Fruit fly (Drosophila melanogaster): ENCODE data around the gene Septin4.
A peak's percentile ranks its signal among the peaks of the same experiment; 100 is the strongest.

Septin4 gene

DNA sequence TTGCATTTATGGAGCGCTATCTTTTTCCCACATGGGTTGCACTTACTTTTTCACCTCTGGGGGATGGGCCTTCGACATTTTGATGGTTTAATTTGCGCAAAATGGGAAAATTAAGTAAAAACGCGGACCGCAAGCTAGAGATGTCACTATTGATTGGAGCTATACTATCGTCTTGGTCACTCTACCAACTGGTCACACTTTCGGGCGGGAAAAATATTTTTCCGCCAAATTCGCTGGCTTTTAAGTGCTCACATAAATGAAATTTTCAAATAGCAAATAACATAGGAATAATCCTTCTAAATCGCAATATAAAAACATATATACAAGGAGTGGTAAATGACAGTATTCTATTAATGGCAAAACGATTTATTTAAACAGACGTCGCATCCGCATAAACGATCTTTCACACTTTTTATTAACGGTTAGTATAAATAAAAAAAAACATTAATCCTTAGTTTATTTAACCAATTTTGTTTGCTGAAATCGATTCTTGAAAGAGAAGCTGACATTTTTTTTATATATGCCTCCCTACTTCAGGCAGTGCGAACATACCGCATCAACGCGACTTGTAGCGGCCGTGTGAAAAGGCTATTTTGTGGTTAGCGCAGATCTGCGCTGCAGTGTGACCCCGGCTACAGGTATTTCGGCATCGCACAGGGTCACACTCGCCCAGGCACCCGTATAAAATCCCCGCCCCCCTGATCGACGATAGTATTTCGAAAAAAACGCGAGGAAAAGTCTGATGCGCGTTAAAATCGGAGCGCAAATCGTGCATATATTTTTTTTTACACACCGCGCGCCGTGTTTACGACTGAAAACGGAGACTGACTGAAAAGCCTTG is 54.5 kb downstream of the Septin4 start, which contains the start of the genes SNRPG and mthl1 (continued):
- TF ChIP-seq E2f1 (GFP tag; IDR thresholded peaks at IDR 0.05): peak; percentile 94
- peak; percentile 96 for TF ChIP-seq Rfx (GFP tag; IDR thresholded peaks at IDR 0.05)
- TF ChIP-seq CG31388 (GFP tag; optimal IDR thresholded peaks at IDR 0.05): peak; percentile 68
- TF ChIP-seq ro (GFP tag; IDR thresholded peaks at IDR 0.05): peak; percentile 78
- peak; percentile 94 for TF ChIP-seq dysf (GFP tag; IDR thresholded peaks at IDR 0.05)
- peak; percentile 93 for TF ChIP-seq ken (GFP tag; IDR thresholded peaks at IDR 0.05)
- peak; percentile 84 for TF ChIP-seq Ada2b (GFP tag; IDR thresholded peaks at IDR 0.05)
- TF ChIP-seq CG14014 (GFP tag; IDR thresholded peaks at IDR 0.05): peak; percentile 94
- TF ChIP-seq cad (GFP tag; optimal IDR thresholded peaks at IDR 0.05): no peak
- peak; percentile 85 for TF ChIP-seq pum (GFP tag; optimal IDR thresholded peaks at IDR 0.05)
- peak; percentile 2 for TF ChIP-seq CG12299 (tag; optimal IDR thresholded peaks at IDR 0.05)
- peak; percentile 83 for TF ChIP-seq sens (GFP tag)
- TF ChIP-seq Bgb (GFP tag; IDR thresholded peaks at IDR 0.05; ENCODE audit: partially characterized antibody): peak; percentile 69
- peak; percentile 59 for TF ChIP-seq Bteb2 (GFP tag; optimal IDR thresholded peaks at IDR 0.05)
- peak; percentile 79 for TF ChIP-seq CG11695 (GFP tag; IDR thresholded peaks at IDR 0.05)
- TF ChIP-seq CkIIα-i1 (GFP tag; IDR thresholded peaks at IDR 0.05): peak; percentile 68; the same call in 1 of the 2 replicates
- TF ChIP-seq CG7372 (GFP tag; IDR thresholded peaks at IDR 0.05): peak; percentile 90
- TF ChIP-seq CG2678 (tag; optimal IDR thresholded peaks at IDR 0.05): peak; percentile 78
- TF ChIP-seq en (GFP tag; optimal IDR thresholded peaks at IDR 0.05): no peak
- peak; percentile 30 for TF ChIP-seq jing (GFP tag; optimal IDR thresholded peaks at IDR 0.05)
- TF ChIP-seq oc (tag; optimal IDR thresholded peaks at IDR 0.05): no peak
- TF ChIP-seq sr (GFP tag; IDR thresholded peaks at IDR 0.05): peak; percentile 71; the same call in 1 of the 3 replicates
- peak; percentile 79 for TF ChIP-seq Ssrp (tag; optimal IDR thresholded peaks at IDR 0.05)
- peak; percentile 75 for TF ChIP-seq CG9876 (GFP tag; optimal IDR thresholded peaks at IDR 0.05)
- peak; percentile 88 for TF ChIP-seq Drgx (GFP tag; IDR thresholded peaks at IDR 0.05)
- peak; percentile 55; the same call in 1 of the 2 replicates for TF ChIP-seq dimm (GFP tag; IDR thresholded peaks at IDR 0.05)
- TF ChIP-seq kah (GFP tag; optimal IDR thresholded peaks at IDR 0.05): no peak
- TF ChIP-seq vvl (GFP tag; IDR thresholded peaks at IDR 0.05): peak; percentile 94
- peak; percentile 64 for TF ChIP-seq Atf3 (GFP tag; optimal IDR thresholded peaks at IDR 0.05)
- TF ChIP-seq dm (GFP tag; optimal IDR thresholded peaks at IDR 0.05): peak; percentile 48
- no peak for TF ChIP-seq Dip2 (GFP tag; IDR thresholded peaks at IDR 0.05)
- peak; percentile 95 for TF ChIP-seq CG32772 (GFP tag; IDR thresholded peaks at IDR 0.05)
- TF ChIP-seq CG17186 (GFP tag; optimal IDR thresholded peaks at IDR 0.05): peak; percentile 94
- no peak for TF ChIP-seq CG8478 (optimal IDR thresholded peaks at IDR 0.05)
- no peak for TF ChIP-seq trem (tag; optimal IDR thresholded peaks at IDR 0.05)
- peak; percentile 69; the same call in 1 of the 2 replicates for TF ChIP-seq stc (GFP tag; IDR thresholded peaks at IDR 0.05)
- TF ChIP-seq CG15514 (GFP tag; optimal IDR thresholded peaks at IDR 0.05): peak; percentile 71
- peak; percentile 89 for TF ChIP-seq sob (GFP tag; IDR thresholded peaks at IDR 0.05)
- peak; percentile 67 for TF ChIP-seq CG10267 (tag; optimal IDR thresholded peaks at IDR 0.05)
- TF ChIP-seq esg (GFP tag; conservative IDR thresholded peaks at IDR 0.05): peak; percentile 94
- peak; percentile 76 for TF ChIP-seq Meics (GFP tag; optimal IDR thresholded peaks at IDR 0.05)
- no peak for TF ChIP-seq tap (tag; optimal IDR thresholded peaks at IDR 0.05)
- peak; percentile 68 for TF ChIP-seq mam (GFP tag; optimal IDR thresholded peaks at IDR 0.05)
- peak; percentile 96 for TF ChIP-seq CG32532 (GFP tag; IDR thresholded peaks at IDR 0.05)
- peak; percentile 72 for TF ChIP-seq CG8944 (GFP tag; optimal IDR thresholded peaks at IDR 0.05)
- peak; percentile 53; the same call in 2 of the 3 replicates for TF ChIP-seq HLH4C (GFP tag; IDR thresholded peaks at IDR 0.05; ENCODE audit: partially characterized antibody)
- no peak for TF ChIP-seq Hey (tag; optimal IDR thresholded peaks at IDR 0.05)
- TF ChIP-seq Adf1 (GFP tag; IDR thresholded peaks at IDR 0.05): peak; percentile 68
- peak; percentile 94 for TF ChIP-seq CG14667 (GFP tag; IDR thresholded peaks at IDR 0.05)
- peak; percentile 9 for TF ChIP-seq repo (GFP tag; optimal IDR thresholded peaks at IDR 0.05)
- TF ChIP-seq CrebB (tag; optimal IDR thresholded peaks at IDR 0.05): peak; percentile 47

Measured in whole organism, embryonic.